Worm (Caenorhabditis elegans) whole organism, late embryonic: ENCODE data around the gene T07C4.12.

ENCODE experiments used
- C38D4.7 ChIP-seq: fragments of 200-800 bp; sonication (Bioruptor generic); optimal IDR thresholded peaks from 2 replicates; lab custom pipeline; 2018; ENCODE audit warnings: mild to moderate bottlenecking, missing genetic modification characterization, moderate library complexity, missing compliant biosample characterization
- K02D7.2 ChIP-seq: sonication (generic microtip); optimal IDR thresholded peaks from 2 replicates; lab custom pipeline; 2017; ENCODE audit warnings: mild to moderate bottlenecking, missing genetic modification characterization, missing compliant biosample characterization
- K09A11.1 ChIP-seq: sonication (generic microtip); optimal IDR thresholded peaks from 2 replicates; lab custom pipeline; 2017; ENCODE audit warnings: antibody characterized with exemption, mild to moderate bottlenecking, missing genetic modification characterization, missing compliant biosample characterization; ENCODE audit not compliant: insufficient read depth
- T23F11.4 ChIP-seq: fragments of 200-800 bp; sonication (Bioruptor generic); optimal IDR thresholded peaks from 2 replicates; lab custom pipeline; 2018; ENCODE audit warnings: mild to moderate bottlenecking, missing genetic modification characterization, missing compliant biosample characterization
- ama-1 ChIP-seq: fragments of 150-350 bp; optimal IDR thresholded peaks from 2 replicates; lab custom pipeline; 2014
- ceh-2 ChIP-seq: sonication (generic microtip); optimal IDR thresholded peaks from 2 replicates; lab custom pipeline; 2016; ENCODE audit warnings: missing genotype, missing genetic modification characterization, missing compliant biosample characterization
- ceh-22 ChIP-seq: sonication (generic microtip); optimal IDR thresholded peaks from 2 replicates; lab custom pipeline; 2017; ENCODE audit warnings: missing biosample characterization, missing genetic modification characterization
- ceh-24 ChIP-seq: sonication (generic microtip); optimal IDR thresholded peaks from 2 replicates; lab custom pipeline; 2016; ENCODE audit warnings: mild to moderate bottlenecking, missing genetic modification characterization, missing compliant biosample characterization
- ceh-34 ChIP-seq: sonication (generic microtip); optimal IDR thresholded peaks from 2 replicates; lab custom pipeline; 2016; ENCODE audit warnings: mild to moderate bottlenecking, missing genetic modification characterization, missing compliant biosample characterization
- ceh-45 ChIP-seq: fragments of 200-800 bp; sonication (Bioruptor generic); IDR thresholded peaks from 2 replicates; pipeline ENCODE4 v1.3.6; 2022; ENCODE audit warnings: missing genetic modification reagents, missing genetic modification characterization, missing compliant biosample characterization
- ceh-48 ChIP-seq: sonication (generic microtip); optimal IDR thresholded peaks from 2 replicates; lab custom pipeline; 2016; ENCODE audit warnings: missing genetic modification characterization, inconsistent platforms, missing compliant biosample characterization
- ceh-6 ChIP-seq: fragments of 200-800 bp; sonication (Bioruptor generic); optimal IDR thresholded peaks from 2 replicates; lab custom pipeline; 2018; ENCODE audit warnings: mild to moderate bottlenecking, missing genetic modification characterization, missing compliant biosample characterization
- ceh-9 ChIP-seq: sonication (generic microtip); optimal IDR thresholded peaks from 2 replicates; lab custom pipeline; 2016; ENCODE audit warnings: mild to moderate bottlenecking, missing genetic modification characterization, inconsistent platforms, missing compliant biosample characterization
- dmd-4 ChIP-seq: sonication (generic microtip); optimal IDR thresholded peaks from 2 replicates; lab custom pipeline; 2016; ENCODE audit warnings: borderline replicate concordance, missing genetic modification characterization, missing compliant biosample characterization
- elt-2 ChIP-seq: sonication (generic microtip); optimal IDR thresholded peaks from 2 replicates; lab custom pipeline; 2016; ENCODE audit warnings: missing genetic modification reagents, missing genetic modification characterization, missing compliant biosample characterization
- eyg-1 ChIP-seq: sonication (generic microtip); optimal IDR thresholded peaks from 2 replicates; lab custom pipeline; 2016; ENCODE audit warnings: missing genotype, missing genetic modification characterization, missing compliant biosample characterization
- fax-1 ChIP-seq: sonication (generic microtip); optimal IDR thresholded peaks from 2 replicates; lab custom pipeline; 2016; ENCODE audit warnings: missing genotype, missing genetic modification characterization, missing compliant biosample characterization
- gmeb-2 ChIP-seq: sonication (generic microtip); optimal IDR thresholded peaks from 2 replicates; lab custom pipeline; 2016; ENCODE audit warnings: missing genetic modification characterization, inconsistent platforms, missing compliant biosample characterization
- hlh-6 ChIP-seq: sonication (generic microtip); optimal IDR thresholded peaks from 2 replicates; lab custom pipeline; 2016; ENCODE audit warnings: missing genotype, missing genetic modification characterization, missing compliant biosample characterization
- lin-11 ChIP-seq: fragments of 200-800 bp; sonication (Bioruptor generic); optimal IDR thresholded peaks from 2 replicates; lab custom pipeline; 2018; ENCODE audit warnings: mild to moderate bottlenecking, missing genetic modification characterization, missing compliant biosample characterization
- madf-2 ChIP-seq: sonication (generic microtip); optimal IDR thresholded peaks from 2 replicates; lab custom pipeline; 2017; ENCODE audit warnings: missing genetic modification characterization, missing compliant biosample characterization
- nfya-1 ChIP-seq: sonication (generic microtip); optimal IDR thresholded peaks from 2 replicates; lab custom pipeline; 2017; ENCODE audit warnings: missing genetic modification characterization, mild to moderate bottlenecking, missing compliant biosample characterization, antibody characterized with exemption, moderate library complexity
- nhr-232 ChIP-seq: sonication (generic microtip); optimal IDR thresholded peaks from 2 replicates; lab custom pipeline; 2016; ENCODE audit warnings: missing genetic modification characterization, missing compliant biosample characterization
- npax-4 ChIP-seq: sonication (generic microtip); optimal IDR thresholded peaks from 2 replicates; lab custom pipeline; 2016; ENCODE audit warnings: missing genetic modification characterization, missing compliant biosample characterization
- pag-3 ChIP-seq: sonication (generic microtip); optimal IDR thresholded peaks from 2 replicates; lab custom pipeline; 2016; ENCODE audit warnings: missing compliant biosample characterization, missing genetic modification characterization, borderline replicate concordance
- pha-4 ChIP-seq: fragments of 150-350 bp; optimal IDR thresholded peaks from 2 replicates; lab custom pipeline; 2018; ENCODE audit warnings: missing biosample characterization, missing genetic modification reagents, missing genetic modification characterization
- pros-1 ChIP-seq: fragments of 150-350 bp; optimal IDR thresholded peaks from 2 replicates; lab custom pipeline; 2014; ENCODE audit warnings: missing biosample characterization, missing genetic modification reagents, missing genetic modification characterization
- rnt-1 ChIP-seq: sonication (generic microtip); optimal IDR thresholded peaks from 2 replicates; lab custom pipeline; 2016; ENCODE audit warnings: missing genetic modification characterization, missing compliant biosample characterization
- sox-2 ChIP-seq: fragments of 200-800 bp; sonication (Bioruptor generic); IDR thresholded peaks from 2 replicates; pipeline ENCODE4 v1.3.6; 2022; ENCODE audit warnings: missing genetic modification reagents, missing genetic modification characterization, missing compliant biosample characterization
- syd-9 ChIP-seq: sonication (generic microtip); optimal IDR thresholded peaks from 2 replicates; lab custom pipeline; 2016; ENCODE audit warnings: mild to moderate bottlenecking, missing genetic modification characterization, moderate library complexity, missing compliant biosample characterization
- tbx-2 ChIP-seq: sonication (generic microtip); optimal IDR thresholded peaks from 2 replicates; lab custom pipeline; 2016; ENCODE audit warnings: missing genetic modification characterization, missing compliant biosample characterization
- ttx-3 ChIP-seq: sonication (generic microtip); optimal IDR thresholded peaks from 2 replicates; lab custom pipeline; 2016; ENCODE audit warnings: missing genetic modification reagents, missing genetic modification characterization, missing compliant biosample characterization
- zip-5 ChIP-seq: sonication (generic microtip); optimal IDR thresholded peaks from 2 replicates; lab custom pipeline; 2016; ENCODE audit warnings: missing genetic modification characterization, missing compliant biosample characterization

Gene T07C4.12

DNA sequence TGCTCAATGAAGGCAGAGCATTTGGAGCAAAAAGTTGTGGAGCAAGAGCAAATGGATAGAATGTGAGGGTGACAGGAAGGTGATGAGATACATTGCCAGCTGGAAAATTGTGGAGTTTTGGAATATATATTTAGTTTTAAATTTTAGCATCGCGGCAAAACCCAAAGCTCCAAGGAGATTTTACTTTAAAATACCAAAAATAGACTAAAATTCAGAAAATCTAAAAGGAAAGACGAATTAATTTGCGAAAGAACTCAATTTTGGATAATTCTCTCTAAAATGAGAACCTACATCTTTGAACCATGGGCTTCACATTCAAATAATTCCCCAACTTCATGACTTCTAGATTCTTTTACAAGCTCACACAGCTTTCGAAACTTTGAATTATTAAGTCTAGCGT is at the start of gene T07C4.12:
Gene T07C4.12 (minus strand): TSS at position 101 of the 400 bp plus-strand sequence.
- no peak for TF ChIP-seq gmeb-2 (tag; lab: Kevin White, UChicago)
- no peak for TF ChIP-seq ceh-24 (tag; lab: Kevin White, UChicago)
- TF ChIP-seq fax-1 (tag; lab: Kevin White, UChicago), result no peak

DNA sequence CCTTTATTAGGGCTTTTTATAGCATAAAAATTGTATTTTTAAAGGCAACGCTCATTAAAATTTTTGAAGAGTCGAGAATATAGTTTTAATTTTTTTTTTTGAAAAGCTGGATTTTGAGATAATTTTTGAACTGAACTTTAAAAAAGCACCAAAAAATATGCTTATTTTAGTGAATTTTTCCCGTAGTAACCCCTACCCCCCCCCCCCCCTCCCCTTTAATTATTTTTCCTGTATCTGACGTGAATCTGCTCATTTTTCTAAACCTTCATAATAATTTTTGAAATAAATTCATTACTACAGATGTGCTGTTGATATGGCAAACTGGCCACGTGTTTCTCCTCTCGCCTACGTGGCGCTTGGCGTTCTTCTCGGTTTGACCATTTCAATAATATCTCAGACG is 49.0 kb upstream of the T07C4.12 start, which contains the start of gene C38H2.2:
Gene C38H2.2 (plus strand): TSS at position 301 of the 400 bp plus-strand sequence.
- TF ChIP-seq madf-2 (tag; lab: Kevin White, UChicago) (no peak), ceh-24 (tag; lab: Kevin White, UChicago) (no peak), pros-1 (tag; lab: Kevin White, UChicago) (no peak), ceh-48 (tag; lab: Kevin White, UChicago) (no peak), K02D7.2 (tag; lab: Kevin White, UChicago) (no peak), dmd-4 (tag; lab: Kevin White, UChicago) (no peak), hlh-6 (tag; lab: Kevin White, UChicago) (no peak), C38D4.7 (GFP tag; lab: Kevin White, UChicago) (no peak), ceh-22 (tag; lab: Kevin White, UChicago) (no peak), pag-3 (tag; lab: Kevin White, UChicago) (no peak), lin-11 (no peak)

DNA sequence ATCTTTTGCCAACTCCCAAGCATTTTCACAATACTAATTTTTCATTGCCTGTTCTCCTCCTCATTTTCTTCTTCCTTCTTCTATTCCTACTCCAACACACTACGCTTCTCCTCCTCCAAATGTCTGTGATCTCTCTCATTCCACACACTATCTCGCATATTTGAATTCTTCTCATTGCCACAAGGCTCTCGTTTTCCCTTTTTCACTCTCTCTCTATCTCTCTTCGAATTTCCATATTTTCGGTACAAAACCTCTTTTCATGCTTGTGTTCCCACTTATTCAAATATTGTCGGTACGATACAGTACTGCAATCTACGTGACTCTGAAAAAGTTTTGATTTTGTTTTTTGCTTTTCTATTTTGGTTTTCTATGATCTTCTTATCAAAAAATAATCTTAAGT is 48.2 kb upstream of the T07C4.12 start:
- TF ChIP-seq ttx-3 (tag; lab: Kevin White, UChicago) (no peak), syd-9 (tag; lab: Kevin White, UChicago) (no peak), pros-1 (tag; lab: Kevin White, UChicago) (no peak), tbx-2 (peak; percentile 0), T23F11.4 (GFP tag; lab: Kevin White, UChicago) (no peak), C38D4.7 (GFP tag; lab: Kevin White, UChicago) (peak; percentile 5), pha-4 (tag; lab: Kevin White, UChicago) (no peak), nfya-1 (tag; lab: Kevin White, UChicago) (peak; percentile 34), ceh-34 (tag; lab: Kevin White, UChicago) (no peak)
- TF ChIP-seq, all 69 proteins: peak for 3

- no peak for TF ChIP-seq K09A11.1 (tag; lab: Kevin White, UChicago)
- no peak for TF ChIP-seq eyg-1 (tag; lab: Kevin White, UChicago)
- TF ChIP-seq madf-2 (tag; lab: Kevin White, UChicago), result no peak
- no peak for TF ChIP-seq ceh-45
Measured at ce11 chrIII:10379632-10380031, 47.2 kb upstream of the T07C4.12 start.

DNA sequence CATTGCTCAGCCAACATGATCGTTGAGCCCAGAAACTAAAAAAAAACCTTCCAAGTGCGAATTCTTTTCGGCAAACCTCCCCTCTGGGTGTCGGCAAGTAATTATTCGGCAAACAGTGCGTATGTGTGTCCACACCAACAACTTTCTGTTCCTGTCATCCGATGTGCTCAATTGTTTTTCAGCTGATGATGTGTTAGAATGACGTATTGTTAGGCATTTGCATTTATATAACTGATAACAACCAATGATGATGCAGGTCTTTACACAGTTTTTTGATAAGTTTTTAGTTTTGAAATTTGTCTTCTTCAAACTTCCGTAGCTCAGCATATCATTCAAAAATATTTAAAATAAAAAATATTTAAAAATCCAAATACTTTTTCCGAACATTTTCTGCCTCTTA is 46.4 kb upstream of the T07C4.12 start:
- no peak for TF ChIP-seq ceh-6
- TF ChIP-seq elt-2 (tag; lab: Kevin White, UChicago), result peak; percentile 38

DNA sequence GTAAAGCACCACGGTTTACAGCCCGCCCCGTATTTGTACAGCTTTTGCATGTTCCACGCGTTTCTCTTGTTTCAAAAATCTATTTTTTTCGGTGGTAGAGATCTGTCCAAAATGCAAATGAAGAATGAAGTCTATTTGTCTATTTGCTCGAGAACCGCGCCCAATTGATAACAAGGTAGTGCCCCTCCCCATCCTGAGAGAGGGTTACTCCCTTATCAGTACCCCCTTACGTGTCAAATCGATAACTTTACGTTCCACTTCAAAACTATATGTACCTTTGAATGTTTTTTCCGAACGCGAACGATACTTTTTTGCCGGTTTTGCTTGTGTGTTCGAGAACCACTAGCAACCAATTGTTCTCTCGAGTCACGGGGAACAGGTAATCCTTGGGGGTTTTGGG is 43.6 kb upstream of the T07C4.12 start:
- TF ChIP-seq pha-4 (tag; lab: Kevin White, UChicago), result no peak
- TF ChIP-seq eyg-1 (tag; lab: Kevin White, UChicago), result no peak
- no peak for TF ChIP-seq ceh-34 (tag; lab: Kevin White, UChicago)
- no peak for TF ChIP-seq ceh-45
- no peak for TF ChIP-seq dmd-4 (tag; lab: Kevin White, UChicago)
- TF ChIP-seq elt-2 (tag; lab: Kevin White, UChicago), result peak; percentile 70

DNA sequence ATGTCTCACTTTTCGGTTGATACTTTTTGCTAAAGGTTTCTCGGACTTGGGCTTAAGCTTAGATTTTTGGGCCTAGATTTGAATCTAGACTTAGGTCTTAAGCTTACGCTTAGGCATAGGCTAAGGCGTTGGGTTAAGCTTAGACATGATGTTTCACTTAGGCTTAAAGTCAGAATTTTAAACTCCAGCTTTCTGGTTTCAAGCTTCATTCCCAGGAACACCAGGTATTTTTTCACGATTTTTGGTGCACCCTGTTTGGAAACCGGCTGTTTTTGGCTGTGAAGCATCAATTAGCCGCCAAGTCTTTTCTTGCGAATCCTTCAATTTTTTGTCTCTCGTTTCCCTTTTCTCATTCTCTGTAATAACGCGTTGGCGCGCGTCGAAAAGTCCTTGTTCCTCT is 41.4 kb upstream of the T07C4.12 start:
- TF ChIP-seq ama-1 (lab: Kevin White, UChicago), result no peak
- no peak for TF ChIP-seq ceh-2 (tag; lab: Kevin White, UChicago)
- TF ChIP-seq zip-5, result no peak
- no peak for TF ChIP-seq npax-4 (tag; lab: Kevin White, UChicago)
- no peak for TF ChIP-seq sox-2 (GFP tag; lab: Robert Waterston, UW)
- no peak for TF ChIP-seq ceh-9 (tag; lab: Kevin White, UChicago)
- TF ChIP-seq K02D7.2 (tag; lab: Kevin White, UChicago), result no peak
- no peak for TF ChIP-seq rnt-1 (tag; lab: Kevin White, UChicago)
- no peak for TF ChIP-seq nhr-232 (tag; lab: Kevin White, UChicago)
